Worm (Caenorhabditis elegans) whole organism, L3 larva: Measurements from ENCODE around the gene ver-4.

Source experiments
- R02D3.7 ChIP-seq: fragments of 150-350 bp; optimal IDR thresholded peaks from 2 replicates; lab custom pipeline; 2014; ENCODE audit warnings: missing biosample characterization, missing genetic modification characterization
- ZK546.5 ChIP-seq: sonication (generic microtip); optimal IDR thresholded peaks from 2 replicates; lab custom pipeline; 2017; ENCODE audit warnings: missing biosample characterization, missing genetic modification characterization
- aly-2 ChIP-seq: fragments of 150-350 bp; optimal IDR thresholded peaks from 2 replicates; lab custom pipeline; 2014; ENCODE audit warnings: missing biosample characterization, missing genetic modification characterization
- ceh-9 ChIP-seq: sonication (generic microtip); optimal IDR thresholded peaks from 2 replicates; lab custom pipeline; 2018; ENCODE audit warnings: missing biosample characterization, missing genetic modification characterization
- daf-12 ChIP-seq: fragments of 150-350 bp; optimal IDR thresholded peaks from 2 replicates; lab custom pipeline; 2014; ENCODE audit warnings: missing biosample characterization, missing genetic modification reagents, missing genetic modification characterization
- egl-27 ChIP-seq: sonication (generic microtip); optimal IDR thresholded peaks from 4 replicates; lab custom pipeline; 2017; ENCODE audit warnings: missing biosample characterization, missing genetic modification reagents, missing genetic modification characterization
- elt-1 ChIP-seq: fragments of 150-350 bp; optimal IDR thresholded peaks from 2 replicates; lab custom pipeline; 2014; ENCODE audit warnings: missing biosample characterization, missing genetic modification characterization
- elt-2 ChIP-seq: sonication (generic microtip); optimal IDR thresholded peaks from 2 replicates; lab custom pipeline; 2016; ENCODE audit warnings: missing genetic modification reagents, mild to moderate bottlenecking, missing genetic modification characterization, missing compliant biosample characterization
- elt-3 ChIP-seq, 3 experiments: fragments of 150-350 bp in 1 of 3; sonication (generic microtip) in 2 of 3; optimal IDR thresholded peaks; 2 replicates in 2 of 3; 4 replicates in 1 of 3; lab custom pipeline; 2014 to 2017; ENCODE audit warnings: missing biosample characterization in 3 of 3, missing genetic modification characterization in 3 of 3
- eor-1 ChIP-seq, 2 experiments: fragments of 150-350 bp; optimal IDR thresholded peaks; 2 replicates each; lab custom pipeline; 2014 to 2018; ENCODE audit warnings: missing biosample characterization in 2 of 2, missing genetic modification characterization in 2 of 2
- fkh-10 ChIP-seq: sonication (generic microtip); optimal IDR thresholded peaks from 2 replicates; lab custom pipeline; 2017; ENCODE audit warnings: missing biosample characterization, missing genetic modification reagents, missing genetic modification characterization
- fkh-2 ChIP-seq: fragments of 150-350 bp; optimal IDR thresholded peaks from 2 replicates; lab custom pipeline; 2014; ENCODE audit warnings: missing biosample characterization, missing genetic modification reagents, missing genetic modification characterization
- fos-1 ChIP-seq: fragments of 150-350 bp; optimal IDR thresholded peaks from 2 replicates; lab custom pipeline; 2014; ENCODE audit warnings: missing biosample characterization, missing genetic modification characterization
- hmg-11 ChIP-seq: sonication (generic microtip); optimal IDR thresholded peaks from 2 replicates; lab custom pipeline; 2016; ENCODE audit warnings: missing genetic modification characterization, missing compliant biosample characterization
- lin-15B ChIP-seq: fragments of 150-350 bp; optimal IDR thresholded peaks from 2 replicates; lab custom pipeline; 2014; ENCODE audit warnings: missing biosample characterization, missing genetic modification characterization
- lin-39 ChIP-seq: fragments of 150-350 bp; optimal IDR thresholded peaks from 2 replicates; lab custom pipeline; 2018; ENCODE audit warnings: missing biosample characterization, missing genetic modification reagents, missing genetic modification characterization
- mml-1 ChIP-seq: fragments of 150-350 bp; sonication (generic microtip); optimal IDR thresholded peaks from 3 replicates; lab custom pipeline; 2014; ENCODE audit warnings: missing biosample characterization, missing genetic modification characterization
- nhr-11 ChIP-seq: fragments of 150-350 bp; optimal IDR thresholded peaks from 2 replicates; lab custom pipeline; 2014; ENCODE audit warnings: missing biosample characterization, missing genetic modification characterization
- nhr-12 ChIP-seq: fragments of 150-350 bp; optimal IDR thresholded peaks from 2 replicates; lab custom pipeline; 2014; ENCODE audit warnings: missing biosample characterization, missing genetic modification characterization
- nhr-23 ChIP-seq: fragments of 150-350 bp; optimal IDR thresholded peaks from 2 replicates; lab custom pipeline; 2014; ENCODE audit warnings: missing biosample characterization, missing genetic modification reagents, missing genetic modification characterization
- nhr-25 ChIP-seq: sonication (generic microtip); optimal IDR thresholded peaks from 2 replicates; lab custom pipeline; 2017; ENCODE audit warnings: missing biosample characterization, missing genetic modification characterization
- nhr-28 ChIP-seq: fragments of 150-350 bp; optimal IDR thresholded peaks from 2 replicates; lab custom pipeline; 2014; ENCODE audit warnings: missing biosample characterization, missing genetic modification characterization
- nhr-43 ChIP-seq: sonication (generic microtip); optimal IDR thresholded peaks from 2 replicates; lab custom pipeline; 2016; ENCODE audit warnings: mild to moderate bottlenecking, missing genetic modification characterization, missing compliant biosample characterization; ENCODE audit not compliant: poor library complexity, severe bottlenecking
- nhr-67 ChIP-seq: fragments of 150-350 bp; optimal IDR thresholded peaks from 2 replicates; lab custom pipeline; 2014; ENCODE audit warnings: missing biosample characterization, missing genetic modification characterization
- nhr-76 ChIP-seq: fragments of 150-350 bp; sonication (generic microtip); optimal IDR thresholded peaks from 5 replicates; lab custom pipeline; 2014; ENCODE audit warnings: missing biosample characterization, missing genetic modification characterization
- nhr-77 ChIP-seq: fragments of 150-350 bp; optimal IDR thresholded peaks from 2 replicates; lab custom pipeline; 2014; ENCODE audit warnings: missing biosample characterization, missing genetic modification characterization
- pha-4 ChIP-seq: fragments of 150-350 bp; optimal IDR thresholded peaks from 2 replicates; lab custom pipeline; 2014; ENCODE audit warnings: missing biosample characterization, missing genetic modification reagents, missing genetic modification characterization
- pqm-1 ChIP-seq: fragments of 150-350 bp; optimal IDR thresholded peaks from 2 replicates; lab custom pipeline; 2017; ENCODE audit warnings: missing biosample characterization, missing genetic modification characterization, inconsistent platforms
- sea-2 ChIP-seq: fragments of 150-350 bp; sonication (generic microtip); optimal IDR thresholded peaks from 4 replicates; lab custom pipeline; 2014; ENCODE audit warnings: missing biosample characterization, missing genetic modification reagents, missing genetic modification characterization
- snpc-4 ChIP-seq: fragments of 150-350 bp; optimal IDR thresholded peaks from 2 replicates; lab custom pipeline; 2014; ENCODE audit warnings: missing biosample characterization, missing genetic modification characterization
- unc-39 ChIP-seq: sonication (generic microtip); optimal IDR thresholded peaks from 4 replicates; lab custom pipeline; 2017; ENCODE audit warnings: missing biosample characterization, missing genetic modification characterization
- unc-62 ChIP-seq: fragments of 150-350 bp; sonication (generic microtip); optimal IDR thresholded peaks from 4 replicates; lab custom pipeline; 2014; ENCODE audit warnings: missing biosample characterization, missing genetic modification reagents, missing genetic modification characterization
- ztf-11 ChIP-seq: fragments of 150-350 bp; optimal IDR thresholded peaks from 2 replicates; lab custom pipeline; 2014; ENCODE audit warnings: missing biosample characterization, missing genetic modification characterization
- ztf-4 ChIP-seq: fragments of 150-350 bp; optimal IDR thresholded peaks from 2 replicates; lab custom pipeline; 2014; ENCODE audit warnings: missing biosample characterization, missing genetic modification characterization

The ver-4 gene

ce11 chrX:10965508-10965907, 16.6 kb upstream of the ver-4 start:
- no peak for TF ChIP-seq lin-39
- no peak for TF ChIP-seq elt-1 (tag; lab: Kevin White, UChicago)
- no peak for TF ChIP-seq hmg-11
- TF ChIP-seq fkh-10 (GFP tag; lab: Kevin White, UChicago): no peak
- no peak for TF ChIP-seq nhr-23
- TF ChIP-seq nhr-11: no peak
- TF ChIP-seq daf-12 (tag; lab: Kevin White, UChicago): no peak
- TF ChIP-seq pqm-1 (tag; lab: Kevin White, UChicago): no peak
- no peak for TF ChIP-seq nhr-76
- TF ChIP-seq eor-1 (tag; optimal IDR thresholded peaks at IDR 0.05; lab: Kevin White, UChicago): no peak
- TF ChIP-seq R02D3.7 (tag; lab: Kevin White, UChicago): no peak
- no peak for TF ChIP-seq unc-39 (tag; lab: Kevin White, UChicago)
- no peak for TF ChIP-seq nhr-77 (tag; lab: Kevin White, UChicago)
- TF ChIP-seq nhr-28 (tag; lab: Kevin White, UChicago): no peak
- TF ChIP-seq ZK546.5 (tag; lab: Kevin White, UChicago): no peak

ce11 chrX:10966251-10966650, 15.9 kb upstream of the ver-4 start, which contains the start of gene lge-1:
TSS of gene lge-1 (plus strand) at chrX:10966551.
- no peak for TF ChIP-seq unc-62 (GFP tag; lab: Kevin White, UChicago)
- no peak for TF ChIP-seq unc-39 (tag; lab: Kevin White, UChicago)
- no peak for TF ChIP-seq ztf-11 (tag; lab: Kevin White, UChicago)
- TF ChIP-seq eor-1 (tag; optimal IDR thresholded peaks at IDR 0.05; lab: Kevin White, UChicago): no peak
- no peak for TF ChIP-seq aly-2 (tag; lab: Kevin White, UChicago)
- TF ChIP-seq ztf-4 (tag; lab: Kevin White, UChicago): no peak
- no peak for TF ChIP-seq nhr-25 (tag; lab: Kevin White, UChicago)
- TF ChIP-seq daf-12 (tag; lab: Kevin White, UChicago): no peak
- TF ChIP-seq fkh-2 (tag; lab: Kevin White, UChicago): no peak
- TF ChIP-seq elt-2: no peak
- TF ChIP-seq hmg-11: no peak
- TF ChIP-seq fos-1 (tag; lab: Kevin White, UChicago): no peak
- no peak for TF ChIP-seq nhr-43 (tag; lab: Kevin White, UChicago)
- TF ChIP-seq R02D3.7 (tag; lab: Kevin White, UChicago): no peak

DNA sequence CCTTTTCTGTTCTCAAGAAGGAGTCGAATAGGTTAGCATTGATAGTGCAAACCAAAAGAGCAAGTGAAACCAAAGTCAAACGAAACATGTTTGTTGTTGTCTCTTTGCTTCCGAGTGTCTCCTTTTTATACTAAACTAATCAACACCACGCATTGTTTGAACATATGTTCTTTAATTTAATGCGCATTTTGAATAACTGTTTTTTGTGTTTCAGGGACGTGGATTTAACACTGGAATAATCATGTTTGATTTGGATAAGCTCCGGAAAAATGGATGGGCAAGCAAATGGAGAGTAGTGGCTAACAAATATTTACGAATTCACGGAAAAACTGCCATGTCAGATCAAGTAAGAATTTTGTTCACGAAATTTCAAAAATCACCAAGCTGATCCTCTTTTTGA, 14.5 kb upstream of the ver-4 start, which contains the start of gene K09C8.9:
Gene K09C8.9, minus strand, starts transcription at position 101 of the 400 bp plus-strand sequence.
- TF ChIP-seq ZK546.5 (tag; lab: Kevin White, UChicago): no peak
- no peak for TF ChIP-seq fos-1 (tag; lab: Kevin White, UChicago)
- TF ChIP-seq ztf-4 (tag; lab: Kevin White, UChicago): no peak
- TF ChIP-seq aly-2 (tag; lab: Kevin White, UChicago): no peak
- no peak for TF ChIP-seq nhr-12 (tag; lab: Kevin White, UChicago)
- TF ChIP-seq elt-3 (tag; optimal IDR thresholded peaks at IDR 0.05; lab: Kevin White, UChicago): no peak
- TF ChIP-seq nhr-11: no peak
- no peak for TF ChIP-seq nhr-25 (tag; lab: Kevin White, UChicago)
- TF ChIP-seq egl-27 (tag; lab: Kevin White, UChicago): no peak
- TF ChIP-seq snpc-4: no peak
- TF ChIP-seq ceh-9: no peak
- TF ChIP-seq fkh-2 (tag; lab: Kevin White, UChicago): no peak
- no peak for TF ChIP-seq nhr-67
- TF ChIP-seq elt-1 (tag; lab: Kevin White, UChicago): no peak
- no peak for TF ChIP-seq elt-2
- TF ChIP-seq hmg-11: no peak
- TF ChIP-seq, all 47 proteins: peak for 0

ce11 chrX:10970629-10971028, 11.5 kb upstream of the ver-4 start, which contains the start of gene K09C8.8:
TSS of gene K09C8.8 (plus strand) at chrX:10970929.
- TF ChIP-seq pha-4 (tag; lab: Kevin White, UChicago): no peak
- TF ChIP-seq lin-15B: no peak
- TF ChIP-seq nhr-11: no peak
- no peak for TF ChIP-seq sea-2 (GFP tag; lab: Kevin White, UChicago)
- no peak for TF ChIP-seq pqm-1 (tag; lab: Kevin White, UChicago)
- TF ChIP-seq elt-1 (tag; lab: Kevin White, UChicago): no peak

DNA sequence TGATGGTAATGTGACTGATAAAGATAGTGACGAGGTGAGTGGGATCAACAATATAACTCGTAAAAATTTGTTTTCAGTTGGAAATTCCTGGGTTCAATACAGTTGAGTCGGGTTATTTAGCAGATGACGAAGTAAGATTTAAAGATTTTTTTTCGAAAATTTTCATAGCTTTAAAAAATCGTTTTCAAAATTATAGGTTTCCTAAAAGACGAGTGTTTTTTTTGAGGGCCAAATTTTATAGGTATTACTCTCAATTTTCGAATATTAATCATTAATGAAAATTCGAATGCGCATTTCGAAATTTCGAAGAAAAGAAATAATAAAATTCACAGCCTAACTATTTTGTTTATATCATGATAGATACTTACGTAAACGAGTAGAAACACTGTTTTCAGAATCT, 11.0 kb upstream of the ver-4 start:
- no peak for TF ChIP-seq mml-1 (tag; lab: Kevin White, UChicago)
- no peak for TF ChIP-seq nhr-76
- TF ChIP-seq egl-27 (tag; lab: Kevin White, UChicago): no peak
- TF ChIP-seq fkh-10 (GFP tag; lab: Kevin White, UChicago): no peak
- TF ChIP-seq eor-1 (tag; optimal IDR thresholded peaks at IDR 0.05; lab: Kevin White, UChicago): no peak
- no peak for TF ChIP-seq elt-3 (tag; optimal IDR thresholded peaks at IDR 0.05; lab: Kevin White, UChicago)
- TF ChIP-seq, all 47 proteins: peak for 0
